Fruit fly (Drosophila melanogaster) whole organism, embryonic: ENCODE data around the gene CG9961.

Experiments used
- Antp ChIP-seq: fragments of 200-800 bp; sonication (Bioruptor generic); optimal IDR thresholded peaks from 3 replicates; lab custom pipeline; 2016; ENCODE audit warnings: missing biosample characterization, missing genetic modification characterization
- CG10462 ChIP-seq: fragments of 200-800 bp; sonication (Bioruptor generic); optimal IDR thresholded peaks from 2 replicates; lab custom pipeline; 2016; ENCODE audit warnings: missing biosample characterization, missing genetic modification characterization
- CG11456 ChIP-seq: fragments of 200-800 bp; sonication (Bioruptor generic); IDR thresholded peaks from 3 replicates; pipeline ENCODE4 v1.3.6; 2022; ENCODE audit warnings: missing biosample characterization, missing genetic modification characterization
- CG12299 ChIP-seq: fragments of 200-800 bp; sonication (Bioruptor generic); optimal IDR thresholded peaks from 2 replicates; lab custom pipeline; 2018; ENCODE audit warnings: missing biosample characterization, mild to moderate bottlenecking, missing genetic modification characterization
- CG12942 ChIP-seq: fragments of 200-800 bp; sonication (Bioruptor generic); optimal IDR thresholded peaks from 3 replicates; lab custom pipeline; 2016; ENCODE audit warnings: missing biosample characterization, missing genetic modification characterization
- CG13287 ChIP-seq: fragments of 200-800 bp; sonication (Bioruptor generic); IDR thresholded peaks from 2 replicates; pipeline ENCODE4 v1.3.6; 2022; ENCODE audit warnings: missing biosample characterization, missing genetic modification characterization; ENCODE audit not compliant: partially characterized antibody
- CG16863 ChIP-seq: fragments of 200-800 bp; sonication (Bioruptor generic); optimal IDR thresholded peaks from 3 replicates; lab custom pipeline; 2016; ENCODE audit warnings: missing biosample characterization, missing genetic modification characterization
- CG17385 ChIP-seq: fragments of 200-800 bp; sonication (Bioruptor generic); optimal IDR thresholded peaks from 3 replicates; lab custom pipeline; 2018; ENCODE audit warnings: missing biosample characterization, mild to moderate bottlenecking, missing genetic modification characterization
- CG1792 ChIP-seq: fragments of 200-800 bp; sonication (Bioruptor generic); optimal IDR thresholded peaks from 2 replicates; lab custom pipeline; 2016; ENCODE audit warnings: missing biosample characterization, missing genetic modification characterization
- CG18476 ChIP-seq: fragments of 200-800 bp; sonication (Bioruptor generic); optimal IDR thresholded peaks from 2 replicates; lab custom pipeline; 2016; ENCODE audit warnings: missing biosample characterization, mild to moderate bottlenecking, missing genetic modification characterization
- CG2889 ChIP-seq: fragments of 200-800 bp; sonication (Bioruptor generic); IDR thresholded peaks from 3 replicates; pipeline ENCODE4 v1.3.6; 2022; ENCODE audit warnings: missing biosample characterization, missing genetic modification characterization
- CG30403 ChIP-seq: fragments of 200-800 bp; sonication (Bioruptor generic); optimal IDR thresholded peaks from 3 replicates; lab custom pipeline; 2016; ENCODE audit warnings: missing biosample characterization, missing genetic modification characterization
- CG32767 ChIP-seq: fragments of 200-800 bp; sonication (Bioruptor generic); IDR thresholded peaks from 2 replicates; pipeline ENCODE4 v1.3.6; 2022; ENCODE audit warnings: missing biosample characterization, missing genetic modification characterization
- CG33213 ChIP-seq: fragments of 200-800 bp; sonication (Bioruptor generic); optimal IDR thresholded peaks from 3 replicates; lab custom pipeline; 2016; ENCODE audit warnings: missing biosample characterization, missing genetic modification characterization
- CG3726 ChIP-seq: fragments of 200-800 bp; sonication (Bioruptor generic); IDR thresholded peaks from 3 replicates; pipeline ENCODE4, ENCODE4 v1.3.6; 2022; ENCODE audit warnings: missing biosample characterization, missing genetic modification characterization
- CG4404 ChIP-seq: fragments of 200-800 bp; sonication (Bioruptor generic); IDR thresholded peaks from 2 replicates; pipeline ENCODE4 v1.3.6; 2022; ENCODE audit warnings: missing biosample characterization, missing genetic modification characterization
- CG4730 ChIP-seq: fragments of 200-800 bp; sonication (Bioruptor generic); IDR thresholded peaks from 2 replicates; pipeline ENCODE4 v1.3.6; 2022; ENCODE audit warnings: missing biosample characterization, missing genetic modification characterization
- CG4854 ChIP-seq: fragments of 200-800 bp; sonication (Bioruptor generic); optimal IDR thresholded peaks from 2 replicates; lab custom pipeline; 2016; ENCODE audit warnings: missing biosample characterization, missing genetic modification characterization, inconsistent platforms
- CG5245 ChIP-seq: fragments of 200-800 bp; sonication (Bioruptor generic); optimal IDR thresholded peaks from 3 replicates; lab custom pipeline; 2016; ENCODE audit warnings: missing biosample characterization, missing genetic modification characterization
- CG6254 ChIP-seq: fragments of 200-800 bp; sonication (Bioruptor generic); optimal IDR thresholded peaks from 3 replicates; lab custom pipeline; 2017; ENCODE audit warnings: mild to moderate bottlenecking, missing biosample characterization, missing genetic modification reagents, missing genetic modification characterization
- CG7357 ChIP-seq: fragments of 200-800 bp; sonication (Bioruptor generic); IDR thresholded peaks from 3 replicates; pipeline ENCODE4 v1.3.6; 2022; ENCODE audit warnings: missing biosample characterization, missing genetic modification characterization
- CG7786 ChIP-seq: fragments of 200-800 bp; sonication (Bioruptor generic); optimal IDR thresholded peaks from 2 replicates; lab custom pipeline; 2016; ENCODE audit warnings: missing biosample characterization, missing genetic modification characterization
- Dbx ChIP-seq: fragments of 200-800 bp; sonication (Bioruptor generic); IDR thresholded peaks from 3 replicates; pipeline ENCODE4 v1.3.6; 2022; ENCODE audit warnings: missing biosample characterization, missing genetic modification characterization
- H15 ChIP-seq: fragments of 200-800 bp; sonication (Bioruptor generic); IDR thresholded peaks from 3 replicates; pipeline ENCODE4 v1.3.6; 2022; ENCODE audit warnings: missing biosample characterization, missing genetic modification characterization
- HHEX ChIP-seq: fragments of 200-800 bp; sonication (Bioruptor generic); optimal IDR thresholded peaks from 3 replicates; lab custom pipeline; 2017; ENCODE audit warnings: missing biosample characterization, mild to moderate bottlenecking, missing genetic modification characterization, missing genetic modification reagents
- Hmx ChIP-seq: fragments of 200-800 bp; sonication (Bioruptor generic); optimal IDR thresholded peaks from 2 replicates; lab custom pipeline; 2016; ENCODE audit warnings: missing biosample characterization, missing genetic modification characterization
- Hr78 ChIP-seq, 2 experiments: fragments of 200-800 bp in 1 of 2; fragments of >200 bp in 1 of 2; sonication (Bioruptor generic) in 1 of 2; optimal IDR thresholded peaks; 2 replicates each; lab custom pipeline; 2017 to 2019; ENCODE audit warnings: missing biosample characterization in 2 of 2, missing genetic modification characterization in 2 of 2, mild to moderate bottlenecking in 1 of 2, moderate library complexity in 1 of 2
- Lpt ChIP-seq: fragments of >200 bp; optimal IDR thresholded peaks from 2 replicates; lab custom pipeline; 2018; ENCODE audit warnings: missing biosample characterization, missing genetic modification characterization
- MTF-1 ChIP-seq: fragments of 200-800 bp; sonication (Bioruptor generic); optimal IDR thresholded peaks from 2 replicates; lab custom pipeline; 2018; ENCODE audit warnings: missing biosample characterization, mild to moderate bottlenecking, missing genetic modification characterization, borderline replicate concordance
- Mad ChIP-seq: fragments of 200-800 bp; sonication (Bioruptor generic); optimal IDR thresholded peaks from 2 replicates; lab custom pipeline; 2016; ENCODE audit warnings: missing biosample characterization, missing genetic modification characterization
- Med ChIP-seq: fragments of 200-800 bp; sonication (Bioruptor generic); peaks from one replicate; lab custom pipeline; 2016; ENCODE audit warnings: missing biosample characterization, missing genetic modification characterization, mild to moderate bottlenecking, inconsistent platforms, moderate library complexity
- Mes4 ChIP-seq: fragments of 200-800 bp; sonication (Bioruptor generic); optimal IDR thresholded peaks from 2 replicates; lab custom pipeline; 2016; ENCODE audit warnings: missing biosample characterization, missing genetic modification characterization
- NFAT ChIP-seq: fragments of 200-800 bp; sonication (Bioruptor generic); IDR thresholded peaks from 2 replicates; pipeline ENCODE4 v1.3.6; 2022; ENCODE audit warnings: missing biosample characterization, missing genetic modification characterization
- Sin3A ChIP-seq: fragments of >200 bp; optimal IDR thresholded peaks from 2 replicates; lab custom pipeline; 2018
- btn ChIP-seq: fragments of 200-800 bp; sonication (Bioruptor generic); optimal IDR thresholded peaks from 2 replicates; lab custom pipeline; 2016; ENCODE audit warnings: missing biosample characterization, missing genetic modification characterization
- cg ChIP-seq: fragments of 200-800 bp; sonication (Bioruptor generic); optimal IDR thresholded peaks from 3 replicates; lab custom pipeline; 2019; ENCODE audit warnings: missing biosample characterization, mild to moderate bottlenecking, missing genetic modification characterization, moderate library complexity
- corto ChIP-seq: fragments of 200-800 bp; sonication (Bioruptor generic); optimal IDR thresholded peaks from 2 replicates; lab custom pipeline; 2016; ENCODE audit warnings: missing biosample characterization, mild to moderate bottlenecking, missing genetic modification characterization, moderate library complexity
- dmrt11E ChIP-seq: fragments of 200-800 bp; sonication (Bioruptor generic); optimal IDR thresholded peaks from 3 replicates; lab custom pipeline; 2018; ENCODE audit warnings: missing biosample characterization, mild to moderate bottlenecking, missing genetic modification characterization, moderate library complexity
- dysf ChIP-seq: fragments of 200-800 bp; sonication (Bioruptor generic); IDR thresholded peaks from 3 replicates; pipeline ENCODE4 v1.3.6; 2022; ENCODE audit warnings: missing biosample characterization, missing genetic modification characterization
- ems ChIP-seq: fragments of 200-800 bp; sonication (Bioruptor generic); optimal IDR thresholded peaks from 3 replicates; lab custom pipeline; 2016; ENCODE audit warnings: missing biosample characterization, missing genetic modification characterization
- ind ChIP-seq: fragments of 200-800 bp; sonication (Bioruptor generic); optimal IDR thresholded peaks from 3 replicates; lab custom pipeline; 2016; ENCODE audit warnings: missing biosample characterization, missing genetic modification characterization
- kni ChIP-seq: fragments of 200-800 bp; sonication (Bioruptor generic); optimal IDR thresholded peaks from 3 replicates; lab custom pipeline; 2017; ENCODE audit warnings: mild to moderate bottlenecking, missing biosample characterization, missing genetic modification reagents, missing genetic modification characterization
- lab ChIP-seq: fragments of 200-800 bp; sonication (Bioruptor generic); optimal IDR thresholded peaks from 3 replicates; lab custom pipeline; 2017; ENCODE audit warnings: missing biosample characterization, missing genetic modification characterization, mild to moderate bottlenecking, moderate library complexity, missing genetic modification reagents
- lmd ChIP-seq: fragments of 200-800 bp; sonication (Bioruptor generic); IDR thresholded peaks from 2 replicates; pipeline ENCODE4 v1.3.6; 2022; ENCODE audit warnings: missing biosample characterization, missing genetic modification characterization
- mld ChIP-seq: fragments of 200-800 bp; sonication (Bioruptor generic); IDR thresholded peaks from 3 replicates; pipeline ENCODE4 v1.3.6; 2022; ENCODE audit warnings: missing biosample characterization, missing genetic modification characterization; ENCODE audit not compliant: partially characterized antibody
- peb ChIP-seq: fragments of 200-800 bp; sonication (Bioruptor generic); IDR thresholded peaks from 2 replicates; pipeline ENCODE4 v1.3.6; 2022; ENCODE audit warnings: missing biosample characterization, missing genetic modification characterization
- pfk ChIP-seq: fragments of 200-800 bp; sonication (Bioruptor generic); optimal IDR thresholded peaks from 2 replicates; lab custom pipeline; 2018; ENCODE audit warnings: missing biosample characterization, mild to moderate bottlenecking, missing genetic modification characterization, moderate library complexity
- prd ChIP-seq, 3 experiments: fragments of >200 bp in 2 of 3; fragments of 200-800 bp in 1 of 3; sonication (Bioruptor generic) in 1 of 3; optimal IDR thresholded peaks in 2 of 3; IDR thresholded peaks in 1 of 3; 2 replicates in 2 of 3; 3 replicates in 1 of 3; pipeline versions ENCODE4 v1.3.6 to Lab custom; 2017 to 2022; ENCODE audit warnings: missing biosample characterization in 1 of 3, missing genetic modification characterization in 1 of 3
- repo ChIP-seq: fragments of 200-800 bp; sonication (Bioruptor generic); optimal IDR thresholded peaks from 2 replicates; lab custom pipeline; 2016; ENCODE audit warnings: missing biosample characterization, missing genetic modification characterization
- run ChIP-seq: fragments of 200-800 bp; sonication (Bioruptor generic); optimal IDR thresholded peaks from 3 replicates; lab custom pipeline; 2018; ENCODE audit warnings: missing biosample characterization, mild to moderate bottlenecking, missing genetic modification characterization
- sens-2 ChIP-seq: fragments of 200-800 bp; sonication (Bioruptor generic); IDR thresholded peaks from 2 replicates; pipeline ENCODE4 v1.3.6; 2022; ENCODE audit warnings: missing biosample characterization, missing genetic modification characterization
- so ChIP-seq: fragments of 200-800 bp; sonication (Bioruptor generic); IDR thresholded peaks from 3 replicates; pipeline ENCODE4 v1.3.6; 2022; ENCODE audit warnings: missing biosample characterization, missing genetic modification characterization
- stwl ChIP-seq: fragments of 200-800 bp; sonication (Bioruptor generic); optimal IDR thresholded peaks from 3 replicates; lab custom pipeline; 2018; ENCODE audit warnings: missing biosample characterization, mild to moderate bottlenecking, missing genetic modification characterization, moderate library complexity

CG9961 gene

dm6 chr2L:2755323-2755695 is 10.6 kb upstream of the CG9961 start (continued):
- TF ChIP-seq CG33213 (GFP tag; lab: Kevin White, UChicago): no peak
- no peak for TF ChIP-seq CG5245 (GFP tag; lab: Kevin White, UChicago)
- TF ChIP-seq ind (GFP tag; lab: Kevin White, UChicago): no peak
- no peak for TF ChIP-seq lab (GFP tag; lab: Kevin White, UChicago)
- no peak for TF ChIP-seq Hr78 (GFP tag; optimal IDR thresholded peaks at IDR 0.05; lab: Kevin White, UChicago)
- no peak for TF ChIP-seq Hmx
- no peak for TF ChIP-seq CG30403 (GFP tag; lab: Kevin White, UChicago)
- no peak for TF ChIP-seq CG13287 (GFP tag; lab: Robert Waterston, UW)
- no peak for TF ChIP-seq CG11456 (GFP tag; lab: Robert Waterston, UW)
- TF ChIP-seq H15 (GFP tag; lab: Robert Waterston, UW): no peak
- TF ChIP-seq CG3726 (GFP tag; lab: Robert Waterston, UW): no peak
- TF ChIP-seq NFAT: no peak
- peak; percentile 7 for TF ChIP-seq Med (GFP tag; lab: Kevin White, UChicago)
- no peak for TF ChIP-seq CG7786
- TF ChIP-seq CG10462 (GFP tag; lab: Kevin White, UChicago): no peak
- peak; percentile 38 for TF ChIP-seq cg (GFP tag; lab: Kevin White, UChicago)
- no peak for TF ChIP-seq CG17385 (GFP tag; lab: Kevin White, UChicago)
- TF ChIP-seq Lpt (GFP tag; lab: Kevin White, UChicago): no peak
- no peak for TF ChIP-seq Mes4 (GFP tag; lab: Kevin White, UChicago)
- TF ChIP-seq pfk: no peak
- TF ChIP-seq kni: peak; percentile 73
- TF ChIP-seq CG4854 (GFP tag; lab: Kevin White, UChicago): no peak
- TF ChIP-seq so (GFP tag; lab: Robert Waterston, UW): no peak
- no peak for TF ChIP-seq run
- no peak for TF ChIP-seq CG12299 (tag; lab: Kevin White, UChicago)
- no peak for TF ChIP-seq stwl
- TF ChIP-seq Mad: no peak
- no peak for TF ChIP-seq ems (GFP tag; lab: Kevin White, UChicago)
- no peak for TF ChIP-seq lmd (GFP tag; lab: Robert Waterston, UW)
- TF ChIP-seq CG12942 (GFP tag; lab: Kevin White, UChicago): no peak
- TF ChIP-seq CG6254 (GFP tag; lab: Kevin White, UChicago): no peak
- no peak for TF ChIP-seq CG4404 (GFP tag; lab: Robert Waterston, UW)
- TF ChIP-seq Sin3A (lab: Kevin White, UChicago): no peak
- TF ChIP-seq CG2889 (GFP tag; lab: Robert Waterston, UW): no peak
- peak; percentile 63 for TF ChIP-seq corto (GFP tag; lab: Kevin White, UChicago)
- no peak for TF ChIP-seq btn (GFP tag; lab: Kevin White, UChicago)
- no peak for TF ChIP-seq peb
- no peak for TF ChIP-seq prd (optimal IDR thresholded peaks at IDR 0.05; lab: Kevin White, UChicago)
- TF ChIP-seq prd (GFP tag; IDR thresholded peaks at IDR 0.05; lab: Robert Waterston, UW): no peak
- no peak for TF ChIP-seq Antp (GFP tag; lab: Kevin White, UChicago)
- no peak for TF ChIP-seq CG32767 (GFP tag; lab: Robert Waterston, UW)
- no peak for TF ChIP-seq CG18476 (GFP tag; lab: Kevin White, UChicago)
- no peak for TF ChIP-seq dysf
- TF ChIP-seq HHEX (GFP tag; lab: Kevin White, UChicago): no peak
- no peak for TF ChIP-seq dmrt11E (tag; lab: Kevin White, UChicago)
- no peak for TF ChIP-seq CG4730 (GFP tag; lab: Robert Waterston, UW)
- no peak for TF ChIP-seq mld (GFP tag; lab: Robert Waterston, UW)
- no peak for TF ChIP-seq CG1792
- no peak for TF ChIP-seq sens-2
- TF ChIP-seq Dbx: no peak
- no peak for TF ChIP-seq CG16863
- TF ChIP-seq MTF-1 (GFP tag; lab: Kevin White, UChicago): no peak
- TF ChIP-seq repo: no peak
- TF ChIP-seq CG7357 (GFP tag; lab: Robert Waterston, UW): no peak
